Worm (Caenorhabditis elegans): ENCODE measurements around the gene T12A7.6.
A peak's percentile ranks its signal among the peaks of the same experiment; 100 is the strongest.

T12A7.6 gene

ce11 chrIV:11771064-11771463 lies 22.0 kb downstream of the T12A7.6 start:
- no peak for TF ChIP-seq W03F9.2 (tag; optimal IDR thresholded peaks at IDR 0.05)
- TF ChIP-seq dao-5 (tag; optimal IDR thresholded peaks at IDR 0.05), result no peak
- TF ChIP-seq him-1 (tag; optimal IDR thresholded peaks at IDR 0.05), result no peak

DNA sequence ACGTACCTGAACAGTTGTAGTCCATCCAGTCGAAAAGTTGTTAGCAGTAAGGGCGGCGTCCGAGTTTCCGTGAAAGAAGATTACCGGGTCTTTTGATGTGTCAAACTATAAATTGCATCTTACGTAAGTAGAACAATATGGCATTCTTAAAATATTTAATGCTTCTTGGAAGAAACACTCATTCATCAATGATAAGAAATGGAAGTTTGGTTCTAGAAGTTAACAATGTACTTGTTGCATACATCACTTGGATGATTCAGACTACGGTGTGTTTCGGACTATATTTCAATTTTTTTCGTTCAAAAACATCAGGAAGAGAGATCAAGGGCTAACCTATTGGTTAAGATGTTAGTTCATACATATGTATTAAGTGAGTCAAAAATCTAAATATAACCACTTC lies 23.1 kb downstream of the T12A7.6 start:
- no peak for TF ChIP-seq W03F9.2 (tag; optimal IDR thresholded peaks at IDR 0.05)
- no peak for TF ChIP-seq him-1 (tag; optimal IDR thresholded peaks at IDR 0.05)
- TF ChIP-seq dao-5 (tag; optimal IDR thresholded peaks at IDR 0.05), result no peak

DNA sequence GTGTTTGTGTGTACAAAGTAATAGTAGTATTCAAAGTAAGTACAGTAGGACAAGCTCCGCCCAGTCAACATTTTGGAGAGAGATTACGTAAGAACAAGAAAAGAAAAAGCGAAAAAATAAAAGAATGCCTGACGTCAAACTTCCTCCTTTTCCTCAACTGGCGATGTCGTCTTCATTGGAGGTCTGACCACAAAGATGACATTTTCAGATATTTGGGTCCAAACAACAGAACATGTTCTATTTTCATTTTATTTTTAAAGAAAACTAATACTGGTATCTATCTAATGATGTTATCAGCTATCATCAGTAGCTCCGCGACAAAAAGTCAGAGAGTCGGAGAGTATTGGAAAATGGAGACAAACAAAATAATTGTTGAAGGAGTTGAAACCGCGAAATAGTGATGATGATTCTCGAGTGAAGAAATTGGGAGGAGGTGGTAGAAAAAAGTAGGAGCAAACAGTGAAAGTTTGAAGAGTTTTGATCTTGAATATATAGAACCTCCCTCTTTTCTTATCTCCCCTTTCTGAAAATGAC lies 24.7 kb downstream of the T12A7.6 start, which contains the start of gene lips-5:
lips-5 (minus strand) TSS at position 51 of the 534 bp plus-strand sequence.
- no peak for TF ChIP-seq W03F9.2 (tag; optimal IDR thresholded peaks at IDR 0.05)
- no peak for TF ChIP-seq dao-5 (tag; optimal IDR thresholded peaks at IDR 0.05)

DNA sequence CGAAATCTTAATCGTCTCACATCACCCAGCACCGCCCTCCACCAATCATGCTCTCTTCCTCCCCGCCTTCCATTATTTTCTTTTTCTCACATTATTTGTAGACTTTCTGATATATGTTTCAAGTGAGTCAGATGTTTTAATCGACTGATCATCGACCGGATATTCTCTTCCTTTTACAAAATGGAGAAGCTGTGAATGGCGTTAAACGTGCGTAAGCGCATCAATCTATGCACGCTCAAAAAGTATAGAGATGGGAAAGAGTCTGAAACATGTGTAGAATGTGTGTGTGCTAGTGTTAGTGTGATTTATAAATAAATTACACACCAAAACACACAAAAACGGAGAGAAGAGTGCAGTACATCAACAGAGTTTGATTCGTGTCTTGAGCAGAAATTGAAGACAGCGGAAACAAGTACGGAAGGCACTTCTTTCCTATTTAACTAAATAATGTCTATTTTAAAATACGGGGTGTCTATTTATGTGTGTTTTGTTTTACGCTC lies 28.0 kb downstream of the T12A7.6 start:
- no peak for TF ChIP-seq W03F9.2 (tag; optimal IDR thresholded peaks at IDR 0.05)
- TF ChIP-seq him-1 (tag; optimal IDR thresholded peaks at IDR 0.05), result no peak
- no peak for TF ChIP-seq dao-5 (tag; optimal IDR thresholded peaks at IDR 0.05)

ce11 chrIV:11779028-11779427 lies 30.0 kb downstream of the T12A7.6 start, which contains the start of gene lpr-2:
lpr-2 (plus strand) TSS chrIV:11779216.
- TF ChIP-seq him-1 (tag; optimal IDR thresholded peaks at IDR 0.05), result no peak
- no peak for TF ChIP-seq W03F9.2 (tag; optimal IDR thresholded peaks at IDR 0.05)
- no peak for TF ChIP-seq dao-5 (tag; optimal IDR thresholded peaks at IDR 0.05)

DNA sequence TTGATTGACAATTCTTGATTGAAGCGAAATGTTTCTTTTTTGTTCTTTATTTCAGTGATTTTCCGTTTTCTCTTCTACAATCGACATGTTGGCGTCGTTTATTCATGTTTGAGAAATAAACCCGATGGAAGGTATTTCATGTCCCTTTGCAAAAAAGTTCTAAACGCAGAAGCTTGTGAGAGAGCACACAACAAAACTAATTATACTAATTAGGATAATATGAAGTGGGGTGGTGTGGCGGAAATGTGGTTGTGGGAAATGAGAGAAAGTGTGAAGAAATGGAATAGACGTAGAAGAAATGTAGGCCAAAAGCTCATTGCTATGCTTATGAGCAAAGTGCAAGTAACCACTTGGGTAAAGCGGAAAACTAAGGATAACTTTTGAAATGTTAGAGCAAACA lies 33.8 kb downstream of the T12A7.6 start:
- no peak for TF ChIP-seq dao-5 (tag; optimal IDR thresholded peaks at IDR 0.05)
- TF ChIP-seq him-1 (tag; optimal IDR thresholded peaks at IDR 0.05), result no peak
- no peak for TF ChIP-seq W03F9.2 (tag; optimal IDR thresholded peaks at IDR 0.05)

DNA sequence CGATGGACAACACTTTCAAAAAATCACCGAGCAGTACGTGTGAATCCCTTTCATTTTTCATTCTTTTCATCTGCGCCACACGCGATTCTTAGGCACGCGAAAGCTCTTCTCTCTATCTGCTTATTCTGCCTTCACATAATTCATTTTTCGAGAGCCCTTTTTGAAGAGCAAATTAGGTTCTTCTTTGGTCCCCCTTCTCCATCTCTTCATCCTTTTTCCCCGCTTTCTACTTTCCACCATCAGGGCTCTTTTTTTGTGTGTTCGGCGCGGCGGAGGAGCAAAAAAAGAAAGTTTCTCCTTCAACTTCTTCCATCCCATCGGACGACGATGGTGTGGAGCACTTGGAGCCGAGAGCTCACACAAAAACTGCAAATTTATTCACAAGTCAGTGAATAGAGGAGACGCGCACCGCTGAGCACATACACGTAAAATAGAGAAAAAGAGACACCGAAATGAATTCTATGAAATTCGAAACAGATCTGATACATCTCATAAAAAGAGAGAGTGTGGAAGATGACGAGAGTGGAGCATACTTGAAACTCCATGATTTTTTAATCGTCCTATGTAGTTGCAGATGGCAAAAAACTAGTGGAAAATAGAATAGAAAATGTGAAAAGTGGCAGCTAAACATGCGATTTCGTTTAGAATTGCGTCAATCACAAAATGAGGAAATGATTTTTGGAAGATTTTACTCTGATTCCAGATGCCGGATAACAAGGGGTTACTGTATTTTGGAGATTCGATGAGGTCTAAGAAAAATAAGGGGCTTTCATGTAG lies 36.2 kb downstream of the T12A7.6 start:
- TF ChIP-seq him-1 (tag; optimal IDR thresholded peaks at IDR 0.05), result peak; percentile 67
- TF ChIP-seq W03F9.2 (tag; optimal IDR thresholded peaks at IDR 0.05), result no peak

DNA sequence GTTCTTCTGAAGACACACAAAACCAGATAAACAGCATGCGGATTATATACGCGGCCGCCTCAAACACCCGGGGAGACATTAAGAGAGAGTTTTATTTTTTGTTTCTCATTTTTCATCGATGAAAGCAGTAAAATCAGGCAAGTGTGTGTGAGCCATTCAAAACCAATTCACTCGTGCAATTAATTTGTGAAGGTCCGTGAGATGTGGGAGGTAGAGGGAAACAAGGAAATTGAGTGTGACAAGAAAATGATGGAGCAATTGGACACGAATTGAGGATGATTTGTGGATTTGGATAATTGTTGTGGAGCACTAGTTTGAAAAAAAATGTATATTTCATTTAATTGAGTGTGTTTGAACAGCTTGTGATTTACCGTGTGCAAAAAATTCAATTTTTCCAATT lies 38.8 kb downstream of the T12A7.6 start:
- TF ChIP-seq W03F9.2 (tag; optimal IDR thresholded peaks at IDR 0.05) (no peak), dao-5 (tag; optimal IDR thresholded peaks at IDR 0.05) (no peak), him-1 (tag; optimal IDR thresholded peaks at IDR 0.05) (no peak)

DNA sequence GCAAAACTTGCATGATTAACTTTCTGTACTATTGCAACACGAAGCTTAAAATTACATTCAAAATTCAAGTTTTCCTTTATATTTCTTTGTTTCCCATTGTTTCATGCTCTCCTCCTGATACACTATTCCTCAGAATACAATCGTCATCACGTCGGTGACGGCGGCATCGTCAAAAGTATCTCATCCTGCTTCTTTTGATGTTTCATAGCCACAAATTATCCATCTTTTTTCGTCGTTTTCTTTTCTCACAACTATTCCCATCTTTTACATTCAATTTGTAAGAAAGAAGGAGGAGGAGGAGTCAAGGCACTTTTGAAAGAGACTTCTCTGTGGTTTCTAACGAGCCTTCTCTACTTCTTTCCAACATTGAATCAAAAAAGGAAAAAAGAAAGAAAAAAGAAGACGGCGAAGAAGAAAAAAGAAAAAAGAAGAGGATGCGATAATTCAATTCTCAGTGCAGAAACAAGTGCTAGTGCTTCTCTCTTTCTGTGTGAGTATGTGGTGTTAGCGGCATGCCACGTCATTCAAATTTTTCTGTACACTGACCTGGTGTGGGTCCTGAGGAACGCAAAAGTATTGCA lies 39.5 kb downstream of the T12A7.6 start:
- TF ChIP-seq him-1 (tag; optimal IDR thresholded peaks at IDR 0.05) (no peak), W03F9.2 (tag; optimal IDR thresholded peaks at IDR 0.05) (no peak), dao-5 (tag; optimal IDR thresholded peaks at IDR 0.05) (no peak)

ce11 chrIV:11792495-11792894 lies 43.5 kb downstream of the T12A7.6 start, which contains the start of gene H01G02.3:
H01G02.3 (minus strand) TSS chrIV:11792595.
- no peak for TF ChIP-seq dao-5 (tag; optimal IDR thresholded peaks at IDR 0.05)
- no peak for TF ChIP-seq him-1 (tag; optimal IDR thresholded peaks at IDR 0.05)
- TF ChIP-seq W03F9.2 (tag; optimal IDR thresholded peaks at IDR 0.05), result no peak

- TF ChIP-seq dao-5 (tag; optimal IDR thresholded peaks at IDR 0.05), result no peak
- TF ChIP-seq him-1 (tag; optimal IDR thresholded peaks at IDR 0.05), result peak; percentile 46
- TF ChIP-seq W03F9.2 (tag; optimal IDR thresholded peaks at IDR 0.05), result no peak
Observed at ce11 chrIV:11793170-11793569, 44.1 kb downstream of the T12A7.6 start.

DNA sequence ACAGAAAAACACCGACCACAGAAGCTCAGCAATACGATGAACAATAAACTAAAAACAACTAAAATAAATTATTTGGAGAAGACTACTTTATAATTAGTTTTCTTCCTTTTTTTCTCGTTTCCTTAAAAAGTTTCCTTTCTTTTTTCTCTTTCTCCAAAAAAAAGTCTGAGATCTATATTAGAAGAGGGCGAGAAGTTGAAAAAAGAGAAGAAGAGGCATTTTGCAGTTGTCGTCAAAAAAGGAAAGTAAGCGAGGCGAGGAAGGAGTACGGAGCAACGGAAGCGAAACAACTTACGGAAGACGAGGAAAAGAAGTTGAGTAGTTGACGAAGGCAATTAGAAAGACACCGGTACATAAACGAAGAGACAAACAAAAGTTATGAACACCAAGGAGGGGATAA lies 46.9 kb downstream of the T12A7.6 start:
- TF ChIP-seq dao-5 (tag; optimal IDR thresholded peaks at IDR 0.05) (no peak), W03F9.2 (tag; optimal IDR thresholded peaks at IDR 0.05) (no peak), him-1 (tag; optimal IDR thresholded peaks at IDR 0.05) (no peak)

DNA sequence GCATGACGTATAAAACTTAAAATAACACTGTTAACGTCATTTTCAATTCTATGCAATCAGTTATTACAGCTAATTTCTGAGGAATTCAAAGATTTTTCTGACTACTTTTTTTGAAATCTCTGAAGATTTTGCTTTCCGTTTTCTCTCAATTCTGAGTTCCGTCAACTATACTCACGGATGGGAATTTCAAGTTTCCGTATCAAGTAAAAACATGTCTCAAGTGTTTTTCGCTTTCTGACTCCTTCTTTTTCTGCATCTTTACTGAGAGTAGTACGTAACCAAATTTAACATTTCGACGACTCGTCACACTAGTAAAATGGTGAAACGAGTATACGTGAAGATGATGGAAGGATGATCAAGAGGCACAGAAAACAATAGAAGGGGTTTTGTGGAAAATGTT lies 47.8 kb downstream of the T12A7.6 start:
- TF ChIP-seq him-1 (tag; optimal IDR thresholded peaks at IDR 0.05) (no peak), dao-5 (tag; optimal IDR thresholded peaks at IDR 0.05) (no peak), W03F9.2 (tag; optimal IDR thresholded peaks at IDR 0.05) (no peak)

DNA sequence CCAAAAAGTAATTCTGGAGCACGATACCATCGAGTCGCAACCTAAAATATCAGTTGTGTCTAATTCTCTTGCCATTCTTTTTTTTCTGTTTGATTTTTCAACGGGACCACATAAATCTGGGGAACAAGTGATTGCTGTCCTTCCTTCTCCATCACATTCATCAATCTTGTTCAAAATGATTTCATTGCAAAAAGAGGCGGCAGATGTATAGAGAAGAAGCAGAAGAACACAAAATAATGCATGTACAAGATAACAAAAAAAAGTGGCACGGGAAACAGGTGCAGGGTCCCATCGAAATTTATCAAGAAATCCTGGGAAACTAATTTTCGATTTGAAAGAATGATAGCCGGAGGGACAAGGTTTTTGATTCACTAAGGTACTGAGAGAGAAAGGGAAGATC lies 50.2 kb downstream of the T12A7.6 start:
- TF ChIP-seq W03F9.2 (tag; optimal IDR thresholded peaks at IDR 0.05) (no peak), dao-5 (tag; optimal IDR thresholded peaks at IDR 0.05) (no peak), him-1 (tag; optimal IDR thresholded peaks at IDR 0.05) (no peak)
